Worm (Caenorhabditis elegans) whole organism, early embryonic: ENCODE data around the gene clec-230.

Source experiments
- B0310.2 ChIP-seq: sonication (generic microtip); optimal IDR thresholded peaks from 2 replicates; lab custom pipeline; 2016; ENCODE audit warnings: mild to moderate bottlenecking, missing genetic modification characterization, missing compliant biosample characterization
- F13C5.2 ChIP-seq: sonication (generic microtip); optimal IDR thresholded peaks from 2 replicates; lab custom pipeline; 2017; ENCODE audit warnings: mild to moderate bottlenecking, missing genetic modification characterization, inconsistent platforms, missing compliant biosample characterization
- aly-1 ChIP-seq: sonication (generic microtip); optimal IDR thresholded peaks from 2 replicates; lab custom pipeline; 2016; ENCODE audit warnings: missing genetic modification characterization, missing compliant biosample characterization
- ama-1 ChIP-seq: fragments of 150-350 bp; optimal IDR thresholded peaks from 2 replicates; lab custom pipeline; 2014
- ceh-13 ChIP-seq: fragments of 200-800 bp; sonication (Bioruptor generic); optimal IDR thresholded peaks from 2 replicates; lab custom pipeline; 2018; ENCODE audit warnings: mild to moderate bottlenecking, missing genetic modification characterization, missing compliant biosample characterization
- ceh-36 ChIP-seq: sonication (generic microtip); optimal IDR thresholded peaks from 2 replicates; lab custom pipeline; 2016; ENCODE audit warnings: missing genetic modification characterization, inconsistent platforms, missing compliant biosample characterization
- ets-7 ChIP-seq: sonication (generic microtip); optimal IDR thresholded peaks from 2 replicates; lab custom pipeline; 2016; ENCODE audit warnings: missing genotype, missing genetic modification characterization, missing compliant biosample characterization
- flt-1 ChIP-seq: fragments of 200-800 bp; sonication (Bioruptor generic); IDR thresholded peaks from 2 replicates; pipeline ENCODE4 v1.3.6; 2022; ENCODE audit warnings: missing genetic modification characterization, missing compliant biosample characterization
- hmbx-1 ChIP-seq: sonication (generic microtip); optimal IDR thresholded peaks from 2 replicates; lab custom pipeline; 2016; ENCODE audit warnings: mild to moderate bottlenecking, missing genetic modification characterization, missing compliant biosample characterization
- hmg-4 ChIP-seq: fragments of 200-800 bp; sonication (Bioruptor generic); optimal IDR thresholded peaks from 2 replicates; lab custom pipeline; 2018; ENCODE audit warnings: mild to moderate bottlenecking, missing genetic modification characterization, missing compliant biosample characterization
- hnd-1 ChIP-seq: sonication (generic microtip); optimal IDR thresholded peaks from 2 replicates; lab custom pipeline; 2016; ENCODE audit warnings: missing genetic modification characterization, missing compliant biosample characterization
- pes-1 ChIP-seq: fragments of 200-800 bp; sonication (Bioruptor generic); IDR thresholded peaks from 2 replicates; pipeline ENCODE4 v1.3.6; 2022; ENCODE audit warnings: missing genetic modification reagents, missing genetic modification characterization, missing compliant biosample characterization
- scrt-1 ChIP-seq: fragments of 200-800 bp; sonication (Bioruptor generic); IDR thresholded peaks from 2 replicates; pipeline ENCODE4 v1.3.6; 2022; ENCODE audit warnings: missing genetic modification characterization, missing compliant biosample characterization
- sea-1 ChIP-seq: fragments of 200-800 bp; sonication (Bioruptor generic); conservative IDR thresholded peaks from 2 replicates; pipeline ENCODE4 v1.3.6; 2022; ENCODE audit warnings: missing genetic modification characterization, missing compliant biosample characterization
- tbx-11 ChIP-seq: fragments of 200-800 bp; sonication (Bioruptor generic); IDR thresholded peaks from 2 replicates; pipeline ENCODE4 v1.3.6; 2022; ENCODE audit warnings: missing genetic modification characterization, missing compliant biosample characterization
- tbx-37 ChIP-seq: fragments of 200-800 bp; sonication (Bioruptor generic); conservative IDR thresholded peaks from 2 replicates; pipeline ENCODE4 v1.3.6; 2022; ENCODE audit warnings: missing genetic modification reagents, missing genetic modification characterization, missing compliant biosample characterization
- tra-4 ChIP-seq: sonication (generic microtip); optimal IDR thresholded peaks from 2 replicates; lab custom pipeline; 2017; ENCODE audit warnings: missing genetic modification characterization, missing compliant biosample characterization

clec-230 gene

ce11 chrV:15320756-15321332, 28.1 kb downstream of the clec-230 start:
- TF ChIP-seq pes-1 (GFP tag; lab: Robert Waterston, UW) = peak; percentile 64
- peak; percentile 51; the same call in 1 of the 2 replicates for TF ChIP-seq flt-1 (GFP tag; lab: Robert Waterston, UW)

ce11 chrV:15318638-15319037, 30.3 kb downstream of the clec-230 start, which contains the start of gene nhr-291:
Gene nhr-291, plus strand, starts transcription at chrV:15318961.
- TF ChIP-seq tbx-37 = no peak
- no peak for TF ChIP-seq ets-7 (tag; lab: Kevin White, UChicago)
- TF ChIP-seq ama-1 (lab: Kevin White, UChicago) = no peak
- TF ChIP-seq hmg-4 (GFP tag; lab: Kevin White, UChicago) = no peak
- no peak for TF ChIP-seq F13C5.2 (tag; lab: Kevin White, UChicago)
- no peak for TF ChIP-seq pes-1 (GFP tag; lab: Robert Waterston, UW)
- TF ChIP-seq flt-1 (GFP tag; lab: Robert Waterston, UW) = no peak
- TF ChIP-seq B0310.2 = no peak
- TF ChIP-seq tra-4 (tag; lab: Kevin White, UChicago) = no peak
- no peak for TF ChIP-seq hnd-1 (tag; lab: Kevin White, UChicago)

ce11 chrV:15315827-15316527, 33.0 kb downstream of the clec-230 start, which contains the start of the genes srt-22 and nhr-246:
Gene srt-22, minus strand, starts transcription at chrV:15315927.
Gene nhr-246, plus strand, starts transcription at chrV:15316477.
- TF ChIP-seq aly-1 (tag; lab: Kevin White, UChicago) = no peak
- no peak for TF ChIP-seq sea-1 (GFP tag; lab: Robert Waterston, UW)
- no peak for TF ChIP-seq tbx-37
- no peak for TF ChIP-seq tbx-11
- TF ChIP-seq tra-4 (tag; lab: Kevin White, UChicago) = no peak
- TF ChIP-seq F13C5.2 (tag; lab: Kevin White, UChicago) = no peak
- no peak for TF ChIP-seq hmbx-1 (tag; lab: Kevin White, UChicago)

ce11 chrV:15313529-15313928, 35.4 kb downstream of the clec-230 start:
- TF ChIP-seq F13C5.2 (tag; lab: Kevin White, UChicago) = no peak
- TF ChIP-seq hmg-4 (GFP tag; lab: Kevin White, UChicago) = no peak
- TF ChIP-seq hnd-1 (tag; lab: Kevin White, UChicago) = no peak
- no peak for TF ChIP-seq pes-1 (GFP tag; lab: Robert Waterston, UW)
- no peak for TF ChIP-seq aly-1 (tag; lab: Kevin White, UChicago)
- no peak for TF ChIP-seq B0310.2
- TF ChIP-seq sea-1 (GFP tag; lab: Robert Waterston, UW) = no peak
- TF ChIP-seq ceh-36 = no peak
- no peak for TF ChIP-seq ama-1 (lab: Kevin White, UChicago)
- TF ChIP-seq flt-1 (GFP tag; lab: Robert Waterston, UW) = no peak
- TF ChIP-seq tra-4 (tag; lab: Kevin White, UChicago) = no peak
- TF ChIP-seq scrt-1 (GFP tag; lab: Robert Waterston, UW) = no peak
- no peak for TF ChIP-seq ets-7 (tag; lab: Kevin White, UChicago)

ce11 chrV:15310780-15311179, 38.2 kb downstream of the clec-230 start, which contains the start of gene irld-62:
Gene irld-62, plus strand, starts transcription at chrV:15311080.
- TF ChIP-seq ceh-13 (GFP tag; lab: Kevin White, UChicago) (no peak), F13C5.2 (tag; lab: Kevin White, UChicago) (no peak), flt-1 (GFP tag; lab: Robert Waterston, UW) (no peak), pes-1 (GFP tag; lab: Robert Waterston, UW) (no peak)

ce11 chrV:15309011-15309410, 39.9 kb downstream of the clec-230 start, which contains the start of gene srz-10:
Gene srz-10, minus strand, starts transcription at chrV:15309098.
- TF ChIP-seq B0310.2 (no peak), F13C5.2 (tag; lab: Kevin White, UChicago) (no peak), ceh-13 (GFP tag; lab: Kevin White, UChicago) (no peak), scrt-1 (GFP tag; lab: Robert Waterston, UW) (no peak), hmbx-1 (tag; lab: Kevin White, UChicago) (no peak), ama-1 (lab: Kevin White, UChicago) (no peak), pes-1 (GFP tag; lab: Robert Waterston, UW) (no peak), aly-1 (tag; lab: Kevin White, UChicago) (no peak), tbx-11 (no peak), flt-1 (GFP tag; lab: Robert Waterston, UW) (no peak), ets-7 (tag; lab: Kevin White, UChicago) (no peak), sea-1 (GFP tag; lab: Robert Waterston, UW) (no peak), tbx-37 (no peak), hnd-1 (tag; lab: Kevin White, UChicago) (no peak), hmg-4 (GFP tag; lab: Kevin White, UChicago) (no peak), tra-4 (tag; lab: Kevin White, UChicago) (no peak), ceh-36 (no peak)

- TF ChIP-seq ceh-13 (GFP tag; lab: Kevin White, UChicago) (no peak), scrt-1 (GFP tag; lab: Robert Waterston, UW) (no peak), tbx-11 (no peak), F13C5.2 (tag; lab: Kevin White, UChicago) (no peak), pes-1 (GFP tag; lab: Robert Waterston, UW) (no peak), hmg-4 (GFP tag; lab: Kevin White, UChicago) (no peak), hmbx-1 (tag; lab: Kevin White, UChicago) (no peak), B0310.2 (no peak), flt-1 (GFP tag; lab: Robert Waterston, UW) (no peak)
Observed at ce11 chrV:15306745-15307144, 42.2 kb downstream of the clec-230 start, which contains the start of gene T26H8.4. Gene T26H8.4, minus strand, starts transcription at chrV:15306845.
